Worm (Caenorhabditis elegans) whole organism, midembryonic: ENCODE measurements around the gene M117.4.

ENCODE experiments used
- T22C8.4 ChIP-seq: fragments of 200-800 bp; sonication (Bioruptor generic); IDR thresholded peaks from 2 replicates; pipeline ENCODE4 v1.3.6; 2022; ENCODE audit warnings: missing genetic modification characterization, missing compliant biosample characterization
- cog-1 ChIP-seq: sonication (generic microtip); optimal IDR thresholded peaks from 2 replicates; lab custom pipeline; 2016; ENCODE audit warnings: missing genetic modification characterization, missing compliant biosample characterization
- flt-1 ChIP-seq: fragments of 200-800 bp; sonication (Bioruptor generic); IDR thresholded peaks from 2 replicates; pipeline ENCODE4 v1.3.6; 2022; ENCODE audit warnings: missing genetic modification characterization, missing compliant biosample characterization
- klf-2 ChIP-seq: fragments of 200-800 bp; sonication (Bioruptor generic); conservative IDR thresholded peaks from 2 replicates; pipeline ENCODE4 v1.3.6; 2022; ENCODE audit warnings: missing genetic modification reagents, missing genetic modification characterization, missing compliant biosample characterization
- med-1 ChIP-seq: sonication (generic microtip); optimal IDR thresholded peaks from 2 replicates; lab custom pipeline; 2017; ENCODE audit warnings: missing genetic modification characterization, mild to moderate bottlenecking, missing compliant biosample characterization, antibody characterized with exemption, missing genetic modification reagents; ENCODE audit not compliant: insufficient read depth
- ref-1 ChIP-seq: fragments of 200-800 bp; sonication (Bioruptor generic); conservative IDR thresholded peaks from 2 replicates; pipeline ENCODE4 v1.3.6; 2022; ENCODE audit warnings: missing genetic modification reagents, missing genetic modification characterization, missing compliant biosample characterization
- ztf-23 ChIP-seq: fragments of 200-800 bp; sonication (Bioruptor generic); IDR thresholded peaks from 2 replicates; pipeline ENCODE4 v1.3.6; 2022; ENCODE audit warnings: missing genetic modification reagents, missing genetic modification characterization, missing compliant biosample characterization
- ztf-29 ChIP-seq: fragments of 200-800 bp; sonication (Bioruptor generic); IDR thresholded peaks from 2 replicates; pipeline ENCODE4 v1.3.6; 2022; ENCODE audit warnings: missing genetic modification reagents, missing genetic modification characterization, missing compliant biosample characterization

- no peak for TF ChIP-seq med-1
- TF ChIP-seq flt-1 (GFP tag; lab: Robert Waterston, UW), result no peak
- no peak for TF ChIP-seq T22C8.4
- TF ChIP-seq ref-1, result no peak
- TF ChIP-seq ztf-23, result no peak
- TF ChIP-seq ztf-29 (GFP tag; lab: Robert Waterston, UW), result no peak
- TF ChIP-seq cog-1, result no peak
- no peak for TF ChIP-seq klf-2 (GFP tag; lab: Robert Waterston, UW)
These were observed 24.3 kb downstream of the M117.4 start for ce11 chrIV:11809047-11809446.
